Fruit fly (Drosophila melanogaster) whole organism, embryonic: ENCODE measurements around the gene Uev1A.

Experiments
- CG10543 ChIP-seq: fragments of 200-800 bp; sonication (Bioruptor generic); optimal IDR thresholded peaks from 3 replicates; lab custom pipeline; 2017; ENCODE audit warnings: missing biosample characterization, mild to moderate bottlenecking, missing genetic modification characterization, moderate library complexity
- CG10959 ChIP-seq: fragments of 200-800 bp; sonication (Bioruptor generic); IDR thresholded peaks from 2 replicates; pipeline ENCODE4 v1.3.6; 2022; ENCODE audit warnings: missing biosample characterization, missing genetic modification characterization
- CG11085 ChIP-seq: fragments of 200-800 bp; sonication (Bioruptor generic); IDR thresholded peaks from 2 replicates; pipeline ENCODE4 v1.3.6; 2022; ENCODE audit warnings: missing biosample characterization, missing genetic modification characterization
- CG12299 ChIP-seq: fragments of 200-800 bp; sonication (Bioruptor generic); optimal IDR thresholded peaks from 2 replicates; lab custom pipeline; 2018; ENCODE audit warnings: missing biosample characterization, mild to moderate bottlenecking, missing genetic modification characterization
- CG12769 ChIP-seq: fragments of 200-800 bp; sonication (Bioruptor generic); optimal IDR thresholded peaks from 2 replicates; lab custom pipeline; 2019; ENCODE audit warnings: missing biosample characterization, mild to moderate bottlenecking, missing genetic modification characterization, moderate library complexity
- CG17361 ChIP-seq: fragments of 200-800 bp; sonication (Bioruptor generic); IDR thresholded peaks from 3 replicates; pipeline ENCODE4 v1.3.6; 2022; ENCODE audit warnings: missing biosample characterization, missing genetic modification characterization
- CG17912 ChIP-seq: fragments of 200-800 bp; sonication (Bioruptor generic); optimal IDR thresholded peaks from 2 replicates; lab custom pipeline; 2018; ENCODE audit warnings: missing biosample characterization, mild to moderate bottlenecking, missing genetic modification characterization
- CG2129 ChIP-seq: fragments of 200-800 bp; sonication (Bioruptor generic); IDR thresholded peaks from 2 replicates; pipeline ENCODE4 v1.3.6; 2022; ENCODE audit warnings: missing biosample characterization, missing genetic modification characterization; ENCODE audit not compliant: partially characterized antibody
- CG2678 ChIP-seq: fragments of 200-800 bp; sonication (Bioruptor generic); optimal IDR thresholded peaks from 3 replicates; lab custom pipeline; 2019; ENCODE audit warnings: missing biosample characterization, mild to moderate bottlenecking, missing genetic modification characterization, moderate library complexity
- CG42726 ChIP-seq: fragments of 200-800 bp; sonication (Bioruptor generic); IDR thresholded peaks from 2 replicates; pipeline ENCODE4 v1.3.6; 2022; ENCODE audit warnings: missing biosample characterization, missing genetic modification characterization; ENCODE audit not compliant: partially characterized antibody
- CG6813 ChIP-seq: fragments of 200-800 bp; sonication (Bioruptor generic); optimal IDR thresholded peaks from 2 replicates; lab custom pipeline; 2017; ENCODE audit warnings: missing biosample characterization, missing genetic modification characterization, mild to moderate bottlenecking, moderate library complexity, missing genetic modification reagents
- CG7987 ChIP-seq: fragments of 200-800 bp; sonication (Bioruptor generic); optimal IDR thresholded peaks from 2 replicates; lab custom pipeline; 2018; ENCODE audit warnings: missing biosample characterization, mild to moderate bottlenecking, missing genetic modification characterization, moderate library complexity
- CG8290 ChIP-seq, 3 experiments: fragments of 200-800 bp; sonication (Bioruptor generic); optimal IDR thresholded peaks; 2 replicates each; lab custom pipeline; 2016 to 2019; ENCODE audit warnings: missing biosample characterization in 3 of 3, missing genetic modification characterization in 3 of 3, mild to moderate bottlenecking in 2 of 3, moderate library complexity in 1 of 3
- CG8478 ChIP-seq: fragments of >200 bp; optimal IDR thresholded peaks from 2 replicates; lab custom pipeline; 2018
- CTCF ChIP-seq: fragments of 200-800 bp; sonication (Bioruptor generic); optimal IDR thresholded peaks from 2 replicates; lab custom pipeline; 2017; ENCODE audit warnings: missing biosample characterization, mild to moderate bottlenecking, missing genetic modification characterization, moderate library complexity
- CkIIα-i1 ChIP-seq: fragments of 200-800 bp; sonication (Bioruptor generic); IDR thresholded peaks from 2 replicates; pipeline ENCODE4 v1.3.6; 2022; ENCODE audit warnings: missing biosample characterization, missing genetic modification characterization
- CrebB ChIP-seq: fragments of 200-800 bp; sonication (Bioruptor generic); optimal IDR thresholded peaks from 3 replicates; lab custom pipeline; 2018; ENCODE audit warnings: missing biosample characterization, mild to moderate bottlenecking, missing genetic modification characterization
- D ChIP-seq, 2 experiments: fragments of 200-800 bp in 1 of 2; fragments of >200 bp in 1 of 2; sonication (Bioruptor generic) in 1 of 2; optimal IDR thresholded peaks; 2 replicates in 1 of 2; 3 replicates in 1 of 2; lab custom pipeline; 2017; ENCODE audit warnings: mild to moderate bottlenecking in 1 of 2, missing biosample characterization in 1 of 2, missing genetic modification characterization in 1 of 2, missing genetic modification reagents in 1 of 2
- Fer3 ChIP-seq: fragments of 200-800 bp; sonication (Bioruptor generic); optimal IDR thresholded peaks from 2 replicates; lab custom pipeline; 2018; ENCODE audit warnings: missing biosample characterization, mild to moderate bottlenecking, missing genetic modification characterization, moderate library complexity
- Hmr ChIP-seq: fragments of 200-800 bp; sonication (Bioruptor generic); optimal IDR thresholded peaks from 3 replicates; lab custom pipeline; 2017; ENCODE audit warnings: mild to moderate bottlenecking, missing biosample characterization, missing genetic modification reagents, missing genetic modification characterization
- Lhr ChIP-seq: fragments of 200-800 bp; sonication (Bioruptor generic); optimal IDR thresholded peaks from 3 replicates; lab custom pipeline; 2017; ENCODE audit warnings: mild to moderate bottlenecking, missing biosample characterization, missing genetic modification reagents, missing genetic modification characterization
- Lim3 ChIP-seq: fragments of 200-800 bp; sonication (Bioruptor generic); IDR thresholded peaks from 2 replicates; pipeline ENCODE4 v1.3.6; 2022; ENCODE audit warnings: missing biosample characterization, missing genetic modification characterization
- Max ChIP-seq: fragments of 200-800 bp; sonication (Bioruptor generic); optimal IDR thresholded peaks from 2 replicates; lab custom pipeline; 2016; ENCODE audit warnings: missing biosample characterization, mild to moderate bottlenecking, missing genetic modification characterization
- Myb ChIP-seq: fragments of 200-800 bp; sonication (Bioruptor generic); optimal IDR thresholded peaks from 2 replicates; lab custom pipeline; 2016; ENCODE audit warnings: missing biosample characterization, missing genetic modification characterization
- Neu2 ChIP-seq: fragments of 200-800 bp; sonication (Bioruptor generic); optimal IDR thresholded peaks from 3 replicates; lab custom pipeline; 2016; ENCODE audit warnings: missing biosample characterization, missing genetic modification characterization, borderline replicate concordance
- Nf-YA ChIP-seq: fragments of 200-800 bp; sonication (Bioruptor generic); IDR thresholded peaks from 2 replicates; pipeline ENCODE4 v1.3.6; 2022; ENCODE audit warnings: missing biosample characterization, missing genetic modification characterization
- Nf-YB ChIP-seq: fragments of 200-800 bp; sonication (Bioruptor generic); optimal IDR thresholded peaks from 3 replicates; lab custom pipeline; 2019; ENCODE audit warnings: missing biosample characterization, mild to moderate bottlenecking, missing genetic modification characterization, moderate library complexity
- Pdp1 ChIP-seq, 2 experiments: fragments of 200-800 bp; sonication (Bioruptor generic); optimal IDR thresholded peaks; 3 replicates each; lab custom pipeline; 2016; ENCODE audit warnings: missing biosample characterization in 2 of 2, missing genetic modification characterization in 2 of 2, mild to moderate bottlenecking in 1 of 2, moderate library complexity in 1 of 2
- Rx ChIP-seq: fragments of 200-800 bp; sonication (Bioruptor generic); IDR thresholded peaks from 2 replicates; pipeline ENCODE4 v1.3.6; 2022; ENCODE audit warnings: missing biosample characterization, missing genetic modification characterization
- Sry-β ChIP-seq: fragments of 200-800 bp; sonication (Bioruptor generic); optimal IDR thresholded peaks from 2 replicates; lab custom pipeline; 2018; ENCODE audit warnings: missing biosample characterization, mild to moderate bottlenecking, missing genetic modification characterization, moderate library complexity
- Sry-δ ChIP-seq: fragments of 200-800 bp; sonication (Bioruptor generic); optimal IDR thresholded peaks from 2 replicates; lab custom pipeline; 2016; ENCODE audit warnings: missing biosample characterization, missing genetic modification characterization
- btn ChIP-seq: fragments of 200-800 bp; sonication (Bioruptor generic); optimal IDR thresholded peaks from 2 replicates; lab custom pipeline; 2016; ENCODE audit warnings: missing biosample characterization, missing genetic modification characterization
- chn ChIP-seq: fragments of 200-800 bp; sonication (Bioruptor generic); optimal IDR thresholded peaks from 2 replicates; lab custom pipeline; 2016; ENCODE audit warnings: missing biosample characterization, missing genetic modification characterization
- gt ChIP-seq: fragments of 200-800 bp; sonication (Bioruptor generic); IDR thresholded peaks from 2 replicates; pipeline ENCODE4 v1.3.6; 2022; ENCODE audit warnings: missing biosample characterization, missing genetic modification characterization
- ham ChIP-seq: fragments of 200-800 bp; sonication (Bioruptor generic); IDR thresholded peaks from 2 replicates; pipeline ENCODE4 v1.3.6; 2022; ENCODE audit warnings: missing biosample characterization, missing genetic modification characterization
- hkb ChIP-seq, 2 experiments: fragments of 200-800 bp in 1 of 2; fragments of >200 bp in 1 of 2; sonication (Bioruptor generic) in 1 of 2; IDR thresholded peaks in 1 of 2; optimal IDR thresholded peaks in 1 of 2; 2 replicates each; pipeline versions ENCODE4 v1.3.6 to Lab custom; 2017 to 2022; ENCODE audit warnings: missing biosample characterization in 1 of 2, missing genetic modification characterization in 1 of 2
- hth ChIP-seq: fragments of >200 bp; optimal IDR thresholded peaks from 2 replicates; lab custom pipeline; 2017; ENCODE audit warnings: inconsistent platforms
- jing ChIP-seq: fragments of 200-800 bp; sonication (Bioruptor generic); optimal IDR thresholded peaks from 2 replicates; lab custom pipeline; 2018; ENCODE audit warnings: missing biosample characterization, mild to moderate bottlenecking, missing genetic modification characterization
- nom ChIP-seq: fragments of 200-800 bp; sonication (Bioruptor generic); optimal IDR thresholded peaks from 2 replicates; lab custom pipeline; 2017; ENCODE audit warnings: missing biosample characterization, missing genetic modification characterization, mild to moderate bottlenecking, moderate library complexity, missing genetic modification reagents
- pho ChIP-seq: fragments of 200-800 bp; sonication (Bioruptor generic); optimal IDR thresholded peaks from 2 replicates; lab custom pipeline; 2016; ENCODE audit warnings: missing biosample characterization, missing genetic modification characterization
- pnt ChIP-seq: fragments of 200-800 bp; sonication (Bioruptor generic); optimal IDR thresholded peaks from 3 replicates; lab custom pipeline; 2016; ENCODE audit warnings: missing biosample characterization, missing genetic modification characterization
- pum ChIP-seq: fragments of 200-800 bp; sonication (Bioruptor generic); optimal IDR thresholded peaks from 2 replicates; lab custom pipeline; 2016; ENCODE audit warnings: missing biosample characterization, missing genetic modification characterization
- sd ChIP-seq: fragments of 200-800 bp; sonication (Bioruptor generic); optimal IDR thresholded peaks from 3 replicates; lab custom pipeline; 2018; ENCODE audit warnings: missing biosample characterization, mild to moderate bottlenecking, missing genetic modification characterization, moderate library complexity
- sens ChIP-seq: fragments of 200-800 bp; sonication (Bioruptor generic); peaks from one replicate; lab custom pipeline; 2016; ENCODE audit warnings: missing biosample characterization, missing genetic modification characterization
- slbo ChIP-seq: fragments of 200-800 bp; sonication (Bioruptor generic); IDR thresholded peaks from 2 replicates; pipeline ENCODE4 v1.3.6; 2022; ENCODE audit warnings: missing biosample characterization, missing genetic modification characterization
- slp2 ChIP-seq: fragments of 200-800 bp; sonication (Bioruptor generic); optimal IDR thresholded peaks from 2 replicates; lab custom pipeline; 2016; ENCODE audit warnings: missing biosample characterization, missing genetic modification characterization
- stc ChIP-seq: fragments of 200-800 bp; sonication (Bioruptor generic); IDR thresholded peaks from 2 replicates; pipeline ENCODE4 v1.3.6; 2022; ENCODE audit warnings: missing biosample characterization, missing genetic modification characterization
- unpg ChIP-seq: fragments of 200-800 bp; sonication (Bioruptor generic); optimal IDR thresholded peaks from 3 replicates; lab custom pipeline; 2018; ENCODE audit warnings: missing biosample characterization, mild to moderate bottlenecking, missing genetic modification characterization, moderate library complexity
- vfl ChIP-seq: fragments of 200-800 bp; sonication (Bioruptor generic); optimal IDR thresholded peaks from 2 replicates; lab custom pipeline; 2016; ENCODE audit warnings: missing biosample characterization, missing genetic modification characterization
- zfh1 ChIP-seq: fragments of 200-800 bp; sonication (Bioruptor generic); IDR thresholded peaks from 3 replicates; pipeline ENCODE4 v1.3.6; 2022; ENCODE audit warnings: missing biosample characterization, missing genetic modification characterization

Uev1A gene

dm6 chr3L:5354472-5354871, 11.6 kb downstream of the Uev1A start (continued):
- TF ChIP-seq CG2129 (GFP tag; lab: Robert Waterston, UW) (no peak), jing (GFP tag; lab: Kevin White, UChicago) (no peak), CG6813 (GFP tag; lab: Kevin White, UChicago) (no peak), Fer3 (tag; lab: Kevin White, UChicago) (no peak), CG8478 (lab: Kevin White, UChicago) (no peak), Max (no peak), ham (GFP tag; lab: Robert Waterston, UW) (no peak), Nf-YB (GFP tag; lab: Kevin White, UChicago) (peak; percentile 27), Neu2 (GFP tag; lab: Kevin White, UChicago) (no peak), Sry-δ (GFP tag; lab: Kevin White, UChicago) (peak; percentile 25), unpg (GFP tag; lab: Kevin White, UChicago) (no peak), CG42726 (no peak), CG17912 (GFP tag; lab: Kevin White, UChicago) (no peak), Lhr (GFP tag; lab: Kevin White, UChicago) (no peak), vfl (GFP tag; lab: Kevin White, UChicago) (no peak), CG17361 (GFP tag; lab: Robert Waterston, UW) (no peak), hkb (optimal IDR thresholded peaks at IDR 0.05; lab: Kevin White, UChicago) (no peak), hkb (GFP tag; IDR thresholded peaks at IDR 0.05; lab: Robert Waterston, UW) (no peak), Sry-β (GFP tag; lab: Kevin White, UChicago) (no peak), Rx (GFP tag; lab: Robert Waterston, UW) (no peak), gt (GFP tag; lab: Robert Waterston, UW) (no peak), CTCF (GFP tag; lab: Kevin White, UChicago) (no peak), slp2 (GFP tag; lab: Kevin White, UChicago) (no peak), Myb (GFP tag; lab: Kevin White, UChicago) (no peak), CkIIα-i1 (GFP tag; lab: Robert Waterston, UW) (no peak), chn (GFP tag; lab: Kevin White, UChicago) (no peak), CG12769 (tag; lab: Kevin White, UChicago) (peak; percentile 62), slbo (GFP tag; lab: Robert Waterston, UW) (0 out of 2 replicates have a peak, but pooled peaks have one; percentile 18), stc (no peak), D (optimal IDR thresholded peaks at IDR 0.05; lab: Kevin White, UChicago) (no peak), D (GFP tag; optimal IDR thresholded peaks at IDR 0.05; lab: Kevin White, UChicago) (no peak)

- TF ChIP-seq CG2678 (peak; percentile 1), sens (GFP tag; lab: Kevin White, UChicago) (peak; percentile 33), pum (GFP tag; lab: Kevin White, UChicago) (no peak), CG8290 (GFP tag; optimal IDR thresholded peaks at IDR 0.05; lab: Kevin White, UChicago) (no peak), CG8290 (tag; optimal IDR thresholded peaks at IDR 0.05; lab: Kevin White, UChicago) (peak in 1 of 2 experiments; percentile 8), hth (lab: Kevin White, UChicago) (no peak), CG11085 (GFP tag; lab: Robert Waterston, UW) (no peak), pho (no peak), CrebB (tag; lab: Kevin White, UChicago) (peak; percentile 2), Nf-YA (no peak), Lim3 (GFP tag; lab: Robert Waterston, UW) (no peak), sd (tag; lab: Kevin White, UChicago) (peak; percentile 21), CG10543 (GFP tag; lab: Kevin White, UChicago) (no peak), pnt (GFP tag; lab: Kevin White, UChicago) (no peak), CG10959 (no peak), CG12299 (tag; lab: Kevin White, UChicago) (no peak), zfh1 (GFP tag; lab: Robert Waterston, UW) (no peak), nom (GFP tag; lab: Kevin White, UChicago) (peak; percentile 34), CG7987 (GFP tag; lab: Kevin White, UChicago) (peak; percentile 16), btn (no peak), Hmr (GFP tag; lab: Kevin White, UChicago) (no peak), Pdp1 (GFP tag; optimal IDR thresholded peaks at IDR 0.05; lab: Kevin White, UChicago) (peak in 1 of 2 experiments; percentile 62)
Measured at dm6 chr3L:5353484-5354056, 12.5 kb downstream of the Uev1A start.
